Worm (Caenorhabditis elegans): ENCODE data around the gene fbxb-102.

ce11 chrII:12467047-12467446 is 15.7 kb upstream of the fbxb-102 start, which contains the start of gene srg-16:
- TF ChIP-seq unc-130 (GFP tag; optimal IDR thresholded peaks at IDR 0.05) (no peak), ztf-25 (GFP tag; IDR thresholded peaks at IDR 0.05) (no peak), nhr-120 (GFP tag; IDR thresholded peaks at IDR 0.05) (no peak), nhr-27 (tag; optimal IDR thresholded peaks at IDR 0.05) (no peak), lag-1 (GFP tag; IDR thresholded peaks at IDR 0.05) (no peak), hmg-1.2 (GFP tag; IDR thresholded peaks at IDR 0.05) (no peak), T07F8.4 (tag; optimal IDR thresholded peaks at IDR 0.05) (no peak)
